Worm (Caenorhabditis elegans): ENCODE measurements around the gene Y42G9A.3.

Y42G9A.3 gene

ce11 chrIII:6154586-6154985 lies 8.5 kb downstream of the Y42G9A.3 start:
- TF ChIP-seq ceh-13 (GFP tag; optimal IDR thresholded peaks at IDR 0.05) (no peak), sea-1 (GFP tag; conservative IDR thresholded peaks at IDR 0.05) (no peak), scrt-1 (GFP tag; IDR thresholded peaks at IDR 0.05) (no peak), flt-1 (GFP tag; IDR thresholded peaks at IDR 0.05) (no peak), ets-7 (tag; optimal IDR thresholded peaks at IDR 0.05) (no peak), aly-1 (tag; optimal IDR thresholded peaks at IDR 0.05) (no peak), hmbx-1 (tag; optimal IDR thresholded peaks at IDR 0.05) (no peak)

ce11 chrIII:6155787-6156186 lies 9.7 kb downstream of the Y42G9A.3 start:
- TF ChIP-seq scrt-1 (GFP tag; IDR thresholded peaks at IDR 0.05) = no peak
- no peak for TF ChIP-seq tbx-37 (GFP tag; conservative IDR thresholded peaks at IDR 0.05)
- TF ChIP-seq hmbx-1 (tag; optimal IDR thresholded peaks at IDR 0.05) = no peak
- no peak for TF ChIP-seq ama-1 (optimal IDR thresholded peaks at IDR 0.05)
- no peak for TF ChIP-seq ceh-36 (tag; optimal IDR thresholded peaks at IDR 0.05)
- TF ChIP-seq aly-1 (tag; optimal IDR thresholded peaks at IDR 0.05) = no peak
- TF ChIP-seq B0310.2 (tag; optimal IDR thresholded peaks at IDR 0.05) = no peak
- no peak for TF ChIP-seq hnd-1 (tag; optimal IDR thresholded peaks at IDR 0.05)
- TF ChIP-seq ceh-13 (GFP tag; optimal IDR thresholded peaks at IDR 0.05) = no peak
- no peak for TF ChIP-seq tbx-11 (GFP tag; IDR thresholded peaks at IDR 0.05)
- TF ChIP-seq pes-1 (GFP tag; IDR thresholded peaks at IDR 0.05) = no peak
- no peak for TF ChIP-seq ets-7 (tag; optimal IDR thresholded peaks at IDR 0.05)

ce11 chrIII:6157708-6158321 lies 11.8 kb downstream of the Y42G9A.3 start, which contains the start of gene anmt-2:
anmt-2 (minus strand) TSS chrIII:6157758.
- TF ChIP-seq B0310.2 (tag; optimal IDR thresholded peaks at IDR 0.05) (no peak), tbx-37 (GFP tag; conservative IDR thresholded peaks at IDR 0.05) (no peak), hnd-1 (tag; optimal IDR thresholded peaks at IDR 0.05) (no peak), ceh-13 (GFP tag; optimal IDR thresholded peaks at IDR 0.05) (no peak), sea-1 (GFP tag; conservative IDR thresholded peaks at IDR 0.05) (no peak), tra-4 (tag; optimal IDR thresholded peaks at IDR 0.05) (no peak), flt-1 (GFP tag; IDR thresholded peaks at IDR 0.05) (no peak), aly-1 (tag; optimal IDR thresholded peaks at IDR 0.05) (no peak), pes-1 (GFP tag; IDR thresholded peaks at IDR 0.05) (no peak), hmg-4 (GFP tag; optimal IDR thresholded peaks at IDR 0.05) (no peak), F13C5.2 (tag; optimal IDR thresholded peaks at IDR 0.05) (no peak), tbx-11 (GFP tag; IDR thresholded peaks at IDR 0.05) (no peak), ceh-36 (tag; optimal IDR thresholded peaks at IDR 0.05) (no peak), scrt-1 (GFP tag; IDR thresholded peaks at IDR 0.05) (no peak), ets-7 (tag; optimal IDR thresholded peaks at IDR 0.05) (no peak)

- TF ChIP-seq tbx-37 (GFP tag; conservative IDR thresholded peaks at IDR 0.05) (peak; percentile 87), hnd-1 (tag; optimal IDR thresholded peaks at IDR 0.05) (peak; percentile 81), ets-7 (tag; optimal IDR thresholded peaks at IDR 0.05) (no peak), B0310.2 (tag; optimal IDR thresholded peaks at IDR 0.05) (peak; percentile 88), scrt-1 (GFP tag; IDR thresholded peaks at IDR 0.05) (peak; percentile 95), ama-1 (optimal IDR thresholded peaks at IDR 0.05) (no peak), tbx-11 (GFP tag; IDR thresholded peaks at IDR 0.05) (peak; percentile 87), tra-4 (tag; optimal IDR thresholded peaks at IDR 0.05) (peak; percentile 74), aly-1 (tag; optimal IDR thresholded peaks at IDR 0.05) (peak; percentile 71), flt-1 (GFP tag; IDR thresholded peaks at IDR 0.05) (peak; percentile 93), hmg-4 (GFP tag; optimal IDR thresholded peaks at IDR 0.05) (peak; percentile 88), ceh-13 (GFP tag; optimal IDR thresholded peaks at IDR 0.05) (peak; percentile 83), ceh-36 (tag; optimal IDR thresholded peaks at IDR 0.05) (peak; percentile 91), pes-1 (GFP tag; IDR thresholded peaks at IDR 0.05) (peak; percentile 94), F13C5.2 (tag; optimal IDR thresholded peaks at IDR 0.05) (peak; percentile 92), sea-1 (GFP tag; conservative IDR thresholded peaks at IDR 0.05) (peak; percentile 94), hmbx-1 (tag; optimal IDR thresholded peaks at IDR 0.05) (peak; percentile 72)
These were observed 12.8 kb downstream of the Y42G9A.3 start, which contains the start of gene nfm-1 for ce11 chrIII:6158642-6159475. nfm-1 (plus strand) TSS chrIII:6159453.

- TF ChIP-seq pes-1 (GFP tag; IDR thresholded peaks at IDR 0.05) (no peak), hnd-1 (tag; optimal IDR thresholded peaks at IDR 0.05) (no peak), hmbx-1 (tag; optimal IDR thresholded peaks at IDR 0.05) (no peak), tra-4 (tag; optimal IDR thresholded peaks at IDR 0.05) (no peak), aly-1 (tag; optimal IDR thresholded peaks at IDR 0.05) (no peak), sea-1 (GFP tag; conservative IDR thresholded peaks at IDR 0.05) (no peak), ceh-36 (tag; optimal IDR thresholded peaks at IDR 0.05) (no peak), tbx-11 (GFP tag; IDR thresholded peaks at IDR 0.05) (no peak), tbx-37 (GFP tag; conservative IDR thresholded peaks at IDR 0.05) (no peak), scrt-1 (GFP tag; IDR thresholded peaks at IDR 0.05) (no peak), F13C5.2 (tag; optimal IDR thresholded peaks at IDR 0.05) (no peak), ceh-13 (GFP tag; optimal IDR thresholded peaks at IDR 0.05) (no peak), flt-1 (GFP tag; IDR thresholded peaks at IDR 0.05) (no peak), ets-7 (tag; optimal IDR thresholded peaks at IDR 0.05) (no peak), hmg-4 (GFP tag; optimal IDR thresholded peaks at IDR 0.05) (no peak)
These were observed 17.3 kb downstream of the Y42G9A.3 start for ce11 chrIII:6163381-6163780.

ce11 chrIII:6164253-6164971 lies 18.4 kb downstream of the Y42G9A.3 start, which contains the start of gene F42A10.9:
F42A10.9 (plus strand) TSS chrIII:6164573.
- no peak for TF ChIP-seq pes-1 (GFP tag; IDR thresholded peaks at IDR 0.05)
- no peak for TF ChIP-seq tbx-11 (GFP tag; IDR thresholded peaks at IDR 0.05)
